Fruit fly (Drosophila melanogaster): Measurements from ENCODE around the gene CG32302.

DNA sequence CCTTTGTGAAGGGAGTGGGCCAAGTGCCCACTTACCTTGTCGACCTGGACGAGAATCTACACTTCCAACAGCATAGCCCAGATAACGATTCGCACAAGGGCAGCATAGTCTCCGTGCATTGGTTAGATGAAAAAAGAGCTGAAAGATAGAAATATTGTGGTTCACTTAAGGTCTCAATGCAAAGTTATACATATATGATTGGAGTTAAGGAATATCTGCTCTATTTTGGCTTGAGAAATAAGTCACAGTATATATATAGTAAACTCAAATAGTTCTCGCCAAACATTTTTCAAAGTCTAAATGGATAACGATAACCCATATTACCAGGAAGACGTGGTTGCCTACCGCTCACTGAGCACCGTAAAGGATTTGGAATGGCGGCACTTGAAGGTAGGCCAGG, 20.3 kb upstream of the CG32302 start, which contains the start of gene CG32305:
- no peak for TF ChIP-seq CG12605 (GFP tag; IDR thresholded peaks at IDR 0.05)
- TF ChIP-seq CG14655 (GFP tag; optimal IDR thresholded peaks at IDR 0.05), result no peak
- TF ChIP-seq CG34367 (tag; optimal IDR thresholded peaks at IDR 0.05), result no peak
- no peak for TF ChIP-seq rn (GFP tag; IDR thresholded peaks at IDR 0.05)
- TF ChIP-seq Pif1A (GFP tag; optimal IDR thresholded peaks at IDR 0.05), result no peak
- no peak for TF ChIP-seq CG8159 (tag; optimal IDR thresholded peaks at IDR 0.05)
- TF ChIP-seq Snoo (tag; optimal IDR thresholded peaks at IDR 0.05), result no peak
- TF ChIP-seq CG32121 (GFP tag; IDR thresholded peaks at IDR 0.05), result no peak

Data from whole organism, pupa.